Worm (Caenorhabditis elegans): Measurements from ENCODE around the gene jun-1.

Gene jun-1

ce11 chrII:9173471-9173870, 60.5 kb downstream of the jun-1 start:
- no peak for TF ChIP-seq lsy-12 (tag; optimal IDR thresholded peaks at IDR 0.05)
- TF ChIP-seq ceh-28 (tag; optimal IDR thresholded peaks at IDR 0.05), result no peak
- no peak for TF ChIP-seq ZK546.5 (tag; optimal IDR thresholded peaks at IDR 0.05)
- no peak for TF ChIP-seq ceh-16 (tag; optimal IDR thresholded peaks at IDR 0.05)
- no peak for TF ChIP-seq R02D3.7 (tag; optimal IDR thresholded peaks at IDR 0.05)
- no peak for TF ChIP-seq lin-15B (tag; optimal IDR thresholded peaks at IDR 0.05)
- TF ChIP-seq sea-2 (GFP tag; optimal IDR thresholded peaks at IDR 0.05), result no peak
- TF ChIP-seq nhr-76 (tag; optimal IDR thresholded peaks at IDR 0.05), result no peak
- no peak for TF ChIP-seq snpc-4 (tag; optimal IDR thresholded peaks at IDR 0.05)
- TF ChIP-seq egl-5 (tag; optimal IDR thresholded peaks at IDR 0.05), result no peak
- TF ChIP-seq ceh-9 (tag; optimal IDR thresholded peaks at IDR 0.05), result no peak
- TF ChIP-seq ama-1 (optimal IDR thresholded peaks at IDR 0.05), result no peak
- no peak for TF ChIP-seq ztf-11 (tag; optimal IDR thresholded peaks at IDR 0.05)
- TF ChIP-seq hmg-11 (tag; optimal IDR thresholded peaks at IDR 0.05), result no peak
- no peak for TF ChIP-seq eor-1 (tag; optimal IDR thresholded peaks at IDR 0.05)
- no peak for TF ChIP-seq lin-39 (tag; optimal IDR thresholded peaks at IDR 0.05)
- TF ChIP-seq tbx-2 (tag; optimal IDR thresholded peaks at IDR 0.05), result no peak
- TF ChIP-seq nhr-28 (tag; optimal IDR thresholded peaks at IDR 0.05), result no peak

- no peak for TF ChIP-seq lin-39 (tag; optimal IDR thresholded peaks at IDR 0.05)
- no peak for TF ChIP-seq nhr-43 (tag; optimal IDR thresholded peaks at IDR 0.05; ENCODE audit: poor library complexity, severe bottlenecking)
- TF ChIP-seq ceh-28 (tag; optimal IDR thresholded peaks at IDR 0.05), result no peak
- no peak for TF ChIP-seq fos-1 (tag; optimal IDR thresholded peaks at IDR 0.05)
- no peak for TF ChIP-seq fkh-10 (GFP tag; optimal IDR thresholded peaks at IDR 0.05)
- no peak for TF ChIP-seq R02D3.7 (tag; optimal IDR thresholded peaks at IDR 0.05)
- TF ChIP-seq ztf-11 (tag; optimal IDR thresholded peaks at IDR 0.05), result no peak
- no peak for TF ChIP-seq zag-1 (tag; optimal IDR thresholded peaks at IDR 0.05)
- TF ChIP-seq pha-4 (tag; optimal IDR thresholded peaks at IDR 0.05), result no peak
- TF ChIP-seq nhr-23 (tag; optimal IDR thresholded peaks at IDR 0.05), result no peak
- TF ChIP-seq mdl-1 (tag; optimal IDR thresholded peaks at IDR 0.05), result no peak
- TF ChIP-seq daf-12 (tag; optimal IDR thresholded peaks at IDR 0.05), result no peak
- TF ChIP-seq egl-5 (tag; optimal IDR thresholded peaks at IDR 0.05), result no peak
- no peak for TF ChIP-seq egl-27 (tag; optimal IDR thresholded peaks at IDR 0.05)
Observed at ce11 chrII:9176523-9176922, 63.6 kb downstream of the jun-1 start.

ce11 chrII:9177080-9177479, 64.1 kb downstream of the jun-1 start, which contains the start of the genes sec-5 and pir-1:
Gene sec-5 (minus strand): TSS chrII:9177152.
Gene pir-1 (plus strand): TSS chrII:9177300.
- TF ChIP-seq ama-1 (optimal IDR thresholded peaks at IDR 0.05) (no peak), lin-15B (tag; optimal IDR thresholded peaks at IDR 0.05) (peak; percentile 58), nfya-1 (tag; optimal IDR thresholded peaks at IDR 0.05; ENCODE audit: insufficient read depth) (peak; percentile 45), egl-5 (tag; optimal IDR thresholded peaks at IDR 0.05) (peak; percentile 40), ceh-9 (tag; optimal IDR thresholded peaks at IDR 0.05) (no peak), hmg-11 (tag; optimal IDR thresholded peaks at IDR 0.05) (peak; percentile 23), pha-4 (tag; optimal IDR thresholded peaks at IDR 0.05) (peak; percentile 82), snpc-4 (tag; optimal IDR thresholded peaks at IDR 0.05) (no peak), elt-2 (tag; optimal IDR thresholded peaks at IDR 0.05) (peak; percentile 16), lin-39 (tag; optimal IDR thresholded peaks at IDR 0.05) (peak; percentile 48)

ce11 chrII:9178811-9179210, 65.9 kb downstream of the jun-1 start:
- TF ChIP-seq egl-5 (tag; optimal IDR thresholded peaks at IDR 0.05), result no peak
- TF ChIP-seq hmg-11 (tag; optimal IDR thresholded peaks at IDR 0.05), result no peak
- no peak for TF ChIP-seq ztf-11 (tag; optimal IDR thresholded peaks at IDR 0.05)
- no peak for TF ChIP-seq nhr-28 (tag; optimal IDR thresholded peaks at IDR 0.05)
- no peak for TF ChIP-seq aly-2 (tag; optimal IDR thresholded peaks at IDR 0.05)
- no peak for TF ChIP-seq nhr-67 (tag; optimal IDR thresholded peaks at IDR 0.05)
- no peak for TF ChIP-seq pha-4 (tag; optimal IDR thresholded peaks at IDR 0.05)
- no peak for TF ChIP-seq skn-1 (tag; optimal IDR thresholded peaks at IDR 0.05)
- no peak for TF ChIP-seq jun-1 (tag; optimal IDR thresholded peaks at IDR 0.05)
- TF ChIP-seq elt-2 (tag; optimal IDR thresholded peaks at IDR 0.05), result no peak
- TF ChIP-seq nhr-76 (tag; optimal IDR thresholded peaks at IDR 0.05), result no peak
- TF ChIP-seq nhr-12 (tag; optimal IDR thresholded peaks at IDR 0.05), result no peak
- TF ChIP-seq nhr-43 (tag; optimal IDR thresholded peaks at IDR 0.05; ENCODE audit: poor library complexity, severe bottlenecking), result no peak
- TF ChIP-seq egl-27 (tag; optimal IDR thresholded peaks at IDR 0.05), result no peak
- TF ChIP-seq eor-1 (tag; optimal IDR thresholded peaks at IDR 0.05), result no peak
- TF ChIP-seq ZK546.5 (tag; optimal IDR thresholded peaks at IDR 0.05), result no peak
- no peak for TF ChIP-seq unc-62 (GFP tag; optimal IDR thresholded peaks at IDR 0.05)
